Worm (Caenorhabditis elegans) whole organism, mixed stage, embryonic: ENCODE measurements around the gene C10A4.4.
"Not testable (repeated sequence)": the region's sequence is repeated elsewhere in the genome, so short reads cannot be mapped to it uniquely, and the experiment has no call there.

ENCODE experiments used
- M03D4.4 ChIP-seq: sonication (generic microtip); optimal IDR thresholded peaks from 2 replicates; lab custom pipeline; 2017; ENCODE audit warnings: mild to moderate bottlenecking, missing genetic modification characterization, missing compliant biosample characterization
- bed-3 ChIP-seq: fragments of 200-800 bp; sonication (Bioruptor generic); optimal IDR thresholded peaks from 3 replicates; lab custom pipeline; 2018; ENCODE audit warnings: mild to moderate bottlenecking, missing genetic modification characterization, moderate library complexity, missing compliant biosample characterization
- blmp-1 ChIP-seq: fragments of 150-350 bp; optimal IDR thresholded peaks from 2 replicates; lab custom pipeline; 2014; ENCODE audit warnings: missing biosample characterization, missing genetic modification characterization
- ceh-39 ChIP-seq: fragments of 150-350 bp; optimal IDR thresholded peaks from 2 replicates; lab custom pipeline; 2014; ENCODE audit warnings: missing biosample characterization, missing genetic modification characterization
- ceh-43 ChIP-seq: fragments of 200-800 bp; sonication (Bioruptor generic); optimal IDR thresholded peaks from 2 replicates; lab custom pipeline; 2018; ENCODE audit warnings: mild to moderate bottlenecking, missing genetic modification characterization, moderate library complexity, missing compliant biosample characterization
- ceh-83 ChIP-seq: fragments of 200-800 bp; sonication (Bioruptor generic); optimal IDR thresholded peaks from 2 replicates; lab custom pipeline; 2018; ENCODE audit warnings: mild to moderate bottlenecking, missing genetic modification characterization, missing compliant biosample characterization
- ces-1 ChIP-seq: fragments of 150-350 bp; optimal IDR thresholded peaks from 2 replicates; lab custom pipeline; 2014; ENCODE audit warnings: missing biosample characterization, missing genetic modification reagents, missing genetic modification characterization
- cnd-1 ChIP-seq: fragments of 200-800 bp; sonication (Bioruptor generic); optimal IDR thresholded peaks from 2 replicates; lab custom pipeline; 2018; ENCODE audit warnings: mild to moderate bottlenecking, missing genetic modification characterization, missing compliant biosample characterization
- drap-1 ChIP-seq: fragments of 200-800 bp; sonication (Bioruptor generic); optimal IDR thresholded peaks from 3 replicates; lab custom pipeline; 2018; ENCODE audit warnings: mild to moderate bottlenecking, missing genetic modification characterization, missing compliant biosample characterization
- elt-1 ChIP-seq: sonication (generic microtip); optimal IDR thresholded peaks from 2 replicates; lab custom pipeline; 2017; ENCODE audit warnings: missing genetic modification characterization, mild to moderate bottlenecking, missing compliant biosample characterization, antibody characterized with exemption, moderate library complexity, borderline replicate concordance; ENCODE audit not compliant: insufficient read depth
- elt-3 ChIP-seq: fragments of 150-350 bp; optimal IDR thresholded peaks from 2 replicates; lab custom pipeline; 2014; ENCODE audit warnings: missing biosample characterization, missing genetic modification characterization
- hlh-1 ChIP-seq: fragments of 150-350 bp; optimal IDR thresholded peaks from 2 replicates; lab custom pipeline; 2014; ENCODE audit warnings: missing biosample characterization, missing genetic modification reagents, missing genetic modification characterization
- lin-13 ChIP-seq: fragments of 150-350 bp; optimal IDR thresholded peaks from 2 replicates; lab custom pipeline; 2014; ENCODE audit warnings: missing biosample characterization, missing genetic modification characterization
- lin-32 ChIP-seq: fragments of 200-800 bp; sonication (Bioruptor generic); optimal IDR thresholded peaks from 2 replicates; lab custom pipeline; 2018; ENCODE audit warnings: mild to moderate bottlenecking, missing genetic modification characterization, missing compliant biosample characterization
- lsy-2 ChIP-seq: fragments of 150-350 bp; optimal IDR thresholded peaks from 2 replicates; lab custom pipeline; 2014; ENCODE audit warnings: missing biosample characterization, missing genetic modification characterization
- mab-5 ChIP-seq: fragments of 150-350 bp; optimal IDR thresholded peaks from 2 replicates; lab custom pipeline; 2014; ENCODE audit warnings: missing biosample characterization, missing genetic modification characterization
- mep-1 ChIP-seq: fragments of 150-350 bp; optimal IDR thresholded peaks from 2 replicates; lab custom pipeline; 2017; ENCODE audit warnings: missing biosample characterization, missing genetic modification reagents, missing genetic modification characterization, inconsistent platforms
- mls-2 ChIP-seq: sonication (generic microtip); optimal IDR thresholded peaks from 2 replicates; lab custom pipeline; 2016; ENCODE audit warnings: mild to moderate bottlenecking, missing genetic modification characterization, moderate library complexity, missing compliant biosample characterization
- nhr-12 ChIP-seq: fragments of 150-350 bp; optimal IDR thresholded peaks from 2 replicates; lab custom pipeline; 2014; ENCODE audit warnings: missing biosample characterization, missing genetic modification characterization
- nhr-2 ChIP-seq: fragments of 150-350 bp; optimal IDR thresholded peaks from 2 replicates; lab custom pipeline; 2014; ENCODE audit warnings: missing biosample characterization, missing genetic modification characterization
- nhr-237 ChIP-seq: fragments of 150-350 bp; optimal IDR thresholded peaks from 2 replicates; lab custom pipeline; 2014; ENCODE audit warnings: missing biosample characterization, missing genetic modification characterization
- pha-4 ChIP-seq: fragments of 150-350 bp; optimal IDR thresholded peaks from 2 replicates; lab custom pipeline; 2018; ENCODE audit warnings: missing biosample characterization, missing genetic modification reagents, missing genetic modification characterization
- sem-2 ChIP-seq: fragments of 200-800 bp; sonication (Bioruptor generic); optimal IDR thresholded peaks from 2 replicates; lab custom pipeline; 2018; ENCODE audit warnings: mild to moderate bottlenecking, missing genetic modification characterization, missing compliant biosample characterization
- snpc-4 ChIP-seq: fragments of 150-350 bp; optimal IDR thresholded peaks from 2 replicates; lab custom pipeline; 2014; ENCODE audit warnings: missing biosample characterization, missing genetic modification characterization
- sptf-1 ChIP-seq: sonication (generic microtip); optimal IDR thresholded peaks from 2 replicates; lab custom pipeline; 2017; ENCODE audit warnings: mild to moderate bottlenecking, missing genetic modification characterization, moderate library complexity, missing compliant biosample characterization
- tbx-8 ChIP-seq: fragments of 200-800 bp; sonication (Bioruptor generic); optimal IDR thresholded peaks from 2 replicates; lab custom pipeline; 2018; ENCODE audit warnings: mild to moderate bottlenecking, missing genetic modification characterization, moderate library complexity, missing compliant biosample characterization
- unc-62 ChIP-seq: fragments of 150-350 bp; optimal IDR thresholded peaks from 2 replicates; lab custom pipeline; 2014; ENCODE audit warnings: missing biosample characterization, missing genetic modification reagents, missing genetic modification characterization
- zip-8 ChIP-seq: fragments of 150-350 bp; optimal IDR thresholded peaks from 2 replicates; lab custom pipeline; 2014; ENCODE audit warnings: missing biosample characterization, missing genetic modification characterization
- ztf-11 ChIP-seq: fragments of 150-350 bp; optimal IDR thresholded peaks from 2 replicates; lab custom pipeline; 2014; ENCODE audit warnings: missing biosample characterization, missing genetic modification characterization

C10A4.4 gene

ce11 chrX:7400788-7401187 lies at the start of gene C10A4.4:
Gene C10A4.4 (plus strand): TSS chrX:7401088.
- TF ChIP-seq ztf-11 (tag; lab: Kevin White, UChicago): no peak
- TF ChIP-seq nhr-2 (tag; lab: Kevin White, UChicago): no peak
- TF ChIP-seq zip-8 (tag; lab: Kevin White, UChicago): no peak

- not testable (repeated sequence) for TF ChIP-seq pha-4, nhr-12, snpc-4 (tag; lab: Kevin White, UChicago)
These were observed 35.6 kb upstream of the C10A4.4 start, which contains the start of gene C56G3.2 for ce11 chrX:7365267-7365666. Gene C56G3.2 (plus strand): TSS chrX:7365567.

ce11 chrX:7369770-7370169 lies 31.1 kb upstream of the C10A4.4 start:
- TF ChIP-seq unc-62: no peak
- no peak for TF ChIP-seq sptf-1 (tag; lab: Kevin White, UChicago)
- TF ChIP-seq lin-13 (tag; lab: Kevin White, UChicago): no peak
- no peak for TF ChIP-seq hlh-1 (tag; lab: Kevin White, UChicago)
- TF ChIP-seq zip-8 (tag; lab: Kevin White, UChicago): no peak
- no peak for TF ChIP-seq nhr-237 (tag; lab: Kevin White, UChicago)
- TF ChIP-seq ceh-43: no peak
- TF ChIP-seq M03D4.4 (tag; lab: Kevin White, UChicago): no peak
- no peak for TF ChIP-seq cnd-1 (tag; lab: Kevin White, UChicago)
- no peak for TF ChIP-seq mls-2 (tag; lab: Kevin White, UChicago)
- TF ChIP-seq drap-1 (GFP tag; lab: Kevin White, UChicago): no peak
- no peak for TF ChIP-seq sem-2 (GFP tag; lab: Kevin White, UChicago)
- TF ChIP-seq ztf-11 (tag; lab: Kevin White, UChicago): no peak
- no peak for TF ChIP-seq mep-1 (tag; lab: Kevin White, UChicago)
- TF ChIP-seq elt-3 (tag; lab: Kevin White, UChicago): no peak
- TF ChIP-seq blmp-1 (tag; lab: Kevin White, UChicago): no peak
- no peak for TF ChIP-seq mab-5 (tag; lab: Kevin White, UChicago)
- no peak for TF ChIP-seq elt-1 (tag; lab: Kevin White, UChicago)
- TF ChIP-seq ces-1: no peak

ce11 chrX:7371945-7372344 lies 28.9 kb upstream of the C10A4.4 start:
- TF ChIP-seq zip-8 (tag; lab: Kevin White, UChicago): no peak
- peak; percentile 63 for TF ChIP-seq ces-1
- no peak for TF ChIP-seq drap-1 (GFP tag; lab: Kevin White, UChicago)
- TF ChIP-seq lin-32: no peak
- TF ChIP-seq lin-13 (tag; lab: Kevin White, UChicago): no peak
- TF ChIP-seq bed-3 (GFP tag; lab: Kevin White, UChicago): no peak
- TF ChIP-seq nhr-237 (tag; lab: Kevin White, UChicago): no peak
- TF ChIP-seq hlh-1 (tag; lab: Kevin White, UChicago): no peak
- no peak for TF ChIP-seq cnd-1 (tag; lab: Kevin White, UChicago)

ce11 chrX:7376941-7377340 lies 23.9 kb upstream of the C10A4.4 start, which contains the start of gene npr-8:
Gene npr-8 (plus strand): TSS chrX:7377302.
- TF ChIP-seq M03D4.4 (tag; lab: Kevin White, UChicago) (no peak), ces-1 (peak; percentile 48)
- TF ChIP-seq, all 35 proteins: peak for 1

- TF ChIP-seq elt-3 (tag; lab: Kevin White, UChicago) (no peak), lsy-2 (tag; lab: Kevin White, UChicago) (no peak), tbx-8 (GFP tag; lab: Kevin White, UChicago) (no peak), unc-62 (no peak), mls-2 (tag; lab: Kevin White, UChicago) (no peak), M03D4.4 (tag; lab: Kevin White, UChicago) (no peak), ceh-83 (GFP tag; lab: Kevin White, UChicago) (no peak), ceh-39 (tag; lab: Kevin White, UChicago) (no peak)
These were observed 22.3 kb upstream of the C10A4.4 start for ce11 chrX:7378608-7379007.
